Fruit fly (Drosophila melanogaster): ENCODE measurements around the gene HemK2.

dm6 chr2L:2767627-2768026, 8.2 kb upstream of the HemK2 start, which contains the start of the genes Taf10b and Taf10:
- TF ChIP-seq CG8478 (optimal IDR thresholded peaks at IDR 0.05) (no peak), CTCF (optimal IDR thresholded peaks at IDR 0.05) (no peak)
